Fruit fly (Drosophila melanogaster): ENCODE results near the gene Fum2.

Fum2 gene

DNA sequence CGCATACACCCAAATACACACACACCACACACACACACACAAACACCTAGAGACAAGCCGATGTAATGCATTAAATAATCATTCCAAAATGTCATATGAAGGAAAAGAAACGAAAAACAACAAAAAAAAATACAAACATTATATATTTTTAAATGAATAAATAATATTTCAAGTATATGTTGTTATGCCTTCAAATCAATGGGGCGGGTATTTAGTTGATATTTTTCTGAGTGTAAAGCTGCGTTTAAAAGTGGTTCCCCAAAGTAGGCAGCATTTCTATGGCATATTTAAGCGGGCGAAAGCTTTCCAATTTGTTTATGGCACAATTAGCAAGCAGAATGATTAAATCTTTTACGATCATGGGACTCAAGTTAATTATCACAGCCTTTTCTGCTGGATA, 37.7 kb downstream of the Fum2 start (continued):
- TF ChIP-seq Fer3 (tag; optimal IDR thresholded peaks at IDR 0.05), result peak; percentile 38
- 0 out of 2 replicates have a peak, but pooled peaks have one; percentile 29 for TF ChIP-seq sim (GFP tag; IDR thresholded peaks at IDR 0.05)
- no peak for TF ChIP-seq CG7786 (GFP tag; optimal IDR thresholded peaks at IDR 0.05)
- 0 out of 2 replicates have a peak, but pooled peaks have one; percentile 12 for TF ChIP-seq lmd (GFP tag; IDR thresholded peaks at IDR 0.05)
- peak; percentile 38 for TF ChIP-seq exex (tag; optimal IDR thresholded peaks at IDR 0.05)
- TF ChIP-seq CG32532 (GFP tag; IDR thresholded peaks at IDR 0.05), result peak; percentile 39; the same call in 1 of the 2 replicates
- peak; percentile 33; the same call in 1 of the 2 replicates for TF ChIP-seq CG31441 (GFP tag; IDR thresholded peaks at IDR 0.05)
- TF ChIP-seq CG34376 (GFP tag; optimal IDR thresholded peaks at IDR 0.05), result no peak
- TF ChIP-seq Gsc (GFP tag; IDR thresholded peaks at IDR 0.05), result no peak
- peak; percentile 5 for TF ChIP-seq CG8388 (GFP tag; optimal IDR thresholded peaks at IDR 0.05)
- TF ChIP-seq NfI (GFP tag; optimal IDR thresholded peaks at IDR 0.05), result peak; percentile 19
- TF ChIP-seq her (GFP tag; optimal IDR thresholded peaks at IDR 0.05), result no peak
- peak; percentile 31 for TF ChIP-seq phol (tag; optimal IDR thresholded peaks at IDR 0.05)
- no peak for TF ChIP-seq D (optimal IDR thresholded peaks at IDR 0.05)
- TF ChIP-seq D (GFP tag; optimal IDR thresholded peaks at IDR 0.05), result no peak
- TF ChIP-seq Hr51 (GFP tag; optimal IDR thresholded peaks at IDR 0.05), result peak in 1 of 2 experiments; percentile 27
- TF ChIP-seq CG2712 (tag; optimal IDR thresholded peaks at IDR 0.05), result peak; percentile 6
- TF ChIP-seq zf30C (GFP tag; optimal IDR thresholded peaks at IDR 0.05), result peak; percentile 55
- TF ChIP-seq vvl (GFP tag; IDR thresholded peaks at IDR 0.05), result peak; percentile 44; the same call in 1 of the 2 replicates
- TF ChIP-seq pan (optimal IDR thresholded peaks at IDR 0.05), result no peak
- TF ChIP-seq pan (GFP tag; optimal IDR thresholded peaks at IDR 0.05 in 1 of 2, IDR thresholded peaks at IDR 0.05 in 1 of 2), result peak in 1 of 2 experiments; percentile 33
- peak; percentile 28; the same call in 1 of the 3 replicates for TF ChIP-seq row (GFP tag; IDR thresholded peaks at IDR 0.05)
- TF ChIP-seq cas (GFP tag; IDR thresholded peaks at IDR 0.05), result no peak
- TF ChIP-seq ci (GFP tag; IDR thresholded peaks at IDR 0.05), result peak; percentile 40; the same call in 1 of the 3 replicates
- no peak for TF ChIP-seq Gug (GFP tag; IDR thresholded peaks at IDR 0.05)
- TF ChIP-seq CG14441 (GFP tag; IDR thresholded peaks at IDR 0.05), result peak; percentile 48; the same call in 1 of the 2 replicates
- TF ChIP-seq CG8290 (GFP tag; optimal IDR thresholded peaks at IDR 0.05), result no peak
- peak in 1 of 2 experiments; percentile 15 for TF ChIP-seq CG8290 (tag; optimal IDR thresholded peaks at IDR 0.05)
- peak; percentile 15 for TF ChIP-seq PHDP (tag; optimal IDR thresholded peaks at IDR 0.05)
- no peak for TF ChIP-seq CG8089 (GFP tag; optimal IDR thresholded peaks at IDR 0.05)
- no peak for TF ChIP-seq zfh2 (GFP tag; optimal IDR thresholded peaks at IDR 0.05)
- no peak for TF ChIP-seq CG9727 (GFP tag; optimal IDR thresholded peaks at IDR 0.05)
- peak; percentile 42 for TF ChIP-seq CG7839 (tag; optimal IDR thresholded peaks at IDR 0.05)
- TF ChIP-seq CG15514 (GFP tag; optimal IDR thresholded peaks at IDR 0.05), result peak; percentile 4
- TF ChIP-seq Nf-YA (GFP tag; IDR thresholded peaks at IDR 0.05), result no peak
- TF ChIP-seq lab (GFP tag; optimal IDR thresholded peaks at IDR 0.05), result peak; percentile 48
- TF ChIP-seq ind (GFP tag; optimal IDR thresholded peaks at IDR 0.05), result peak; percentile 13
- TF ChIP-seq Aef1 (GFP tag; IDR thresholded peaks at IDR 0.05), result 0 out of 3 replicates have a peak, but pooled peaks have one; percentile 14
- TF ChIP-seq Ptx1 (GFP tag; IDR thresholded peaks at IDR 0.05), result 0 out of 2 replicates have a peak, but pooled peaks have one; percentile 27
- peak; percentile 3 for TF ChIP-seq ATbp (GFP tag; optimal IDR thresholded peaks at IDR 0.05)
- peak; percentile 40 for TF ChIP-seq CG2678 (tag; optimal IDR thresholded peaks at IDR 0.05)
- TF ChIP-seq CG9932 (GFP tag; IDR thresholded peaks at IDR 0.05), result peak; percentile 41; the same call in 1 of the 2 replicates
- peak; percentile 22 for TF ChIP-seq Blimp-1 (GFP tag; optimal IDR thresholded peaks at IDR 0.05)
